Fruit fly (Drosophila melanogaster) whole organism, embryonic: ENCODE results near the gene CG12784.
A peak's percentile ranks its signal among the peaks of the same experiment; 100 is the strongest.

Source experiments
- B-H1 ChIP-seq: fragments of 200-800 bp; sonication (Bioruptor generic); IDR thresholded peaks from 3 replicates; pipeline ENCODE4 v1.3.6; 2022; ENCODE audit warnings: missing biosample characterization, missing genetic modification characterization
- Bteb2 ChIP-seq: fragments of 200-800 bp; sonication (Bioruptor generic); optimal IDR thresholded peaks from 2 replicates; lab custom pipeline; 2016; ENCODE audit warnings: missing biosample characterization, missing genetic modification characterization
- C15 ChIP-seq: fragments of 200-800 bp; sonication (Bioruptor generic); IDR thresholded peaks from 3 replicates; pipeline ENCODE4 v1.3.6; 2022; ENCODE audit warnings: missing biosample characterization, missing genetic modification characterization
- CG10543 ChIP-seq: fragments of 200-800 bp; sonication (Bioruptor generic); optimal IDR thresholded peaks from 3 replicates; lab custom pipeline; 2017; ENCODE audit warnings: missing biosample characterization, mild to moderate bottlenecking, missing genetic modification characterization, moderate library complexity
- CG10654 ChIP-seq: fragments of 200-800 bp; sonication (Bioruptor generic); optimal IDR thresholded peaks from 2 replicates; lab custom pipeline; 2016; ENCODE audit warnings: missing biosample characterization, missing genetic modification characterization
- CG11560 ChIP-seq: fragments of 200-800 bp; sonication (Bioruptor generic); IDR thresholded peaks from 3 replicates; pipeline ENCODE4 v1.3.6; 2022; ENCODE audit warnings: missing biosample characterization, missing genetic modification characterization
- CG12659 ChIP-seq: fragments of 200-800 bp; sonication (Bioruptor generic); optimal IDR thresholded peaks from 3 replicates; lab custom pipeline; 2017; ENCODE audit warnings: mild to moderate bottlenecking, missing biosample characterization, missing genetic modification reagents, missing genetic modification characterization
- CG12942 ChIP-seq: fragments of 200-800 bp; sonication (Bioruptor generic); optimal IDR thresholded peaks from 3 replicates; lab custom pipeline; 2016; ENCODE audit warnings: missing biosample characterization, missing genetic modification characterization
- CG13424 ChIP-seq: fragments of 200-800 bp; sonication (Bioruptor generic); optimal IDR thresholded peaks from 2 replicates; lab custom pipeline; 2019; ENCODE audit warnings: missing biosample characterization, mild to moderate bottlenecking, missing genetic modification characterization, moderate library complexity
- CG14014 ChIP-seq: fragments of 200-800 bp; sonication (Bioruptor generic); IDR thresholded peaks from 2 replicates; pipeline ENCODE4 v1.3.6; 2022; ENCODE audit warnings: missing biosample characterization, missing genetic modification characterization
- CG14050 ChIP-seq: fragments of 200-800 bp; sonication (Bioruptor generic); IDR thresholded peaks from 3 replicates; pipeline ENCODE4 v1.3.6; 2022; ENCODE audit warnings: missing biosample characterization, missing genetic modification characterization
- CG15011 ChIP-seq: fragments of 200-800 bp; sonication (Bioruptor generic); optimal IDR thresholded peaks from 3 replicates; lab custom pipeline; 2018; ENCODE audit warnings: missing biosample characterization, mild to moderate bottlenecking, missing genetic modification characterization
- CG31224 ChIP-seq: fragments of 200-800 bp; sonication (Bioruptor generic); IDR thresholded peaks from 2 replicates; pipeline ENCODE4 v1.3.6; 2022; ENCODE audit warnings: missing biosample characterization, missing genetic modification characterization
- CG34224 ChIP-seq: fragments of 200-800 bp; sonication (Bioruptor generic); IDR thresholded peaks from 3 replicates; pipeline ENCODE4 v1.3.6; 2022; ENCODE audit warnings: missing biosample characterization, missing genetic modification characterization; ENCODE audit not compliant: partially characterized antibody
- CG34376 ChIP-seq: fragments of 200-800 bp; sonication (Bioruptor generic); optimal IDR thresholded peaks from 2 replicates; lab custom pipeline; 2018; ENCODE audit warnings: missing biosample characterization, mild to moderate bottlenecking, missing genetic modification characterization
- CG34422 ChIP-seq: fragments of 200-800 bp; sonication (Bioruptor generic); IDR thresholded peaks from 3 replicates; pipeline ENCODE4 v1.3.6; 2022; ENCODE audit warnings: missing biosample characterization, missing genetic modification characterization
- CG3838 ChIP-seq: fragments of 200-800 bp; sonication (Bioruptor generic); optimal IDR thresholded peaks from 3 replicates; lab custom pipeline; 2016; ENCODE audit warnings: missing biosample characterization, missing genetic modification characterization
- CG4282 ChIP-seq: fragments of 200-800 bp; sonication (Bioruptor generic); optimal IDR thresholded peaks from 2 replicates; lab custom pipeline; 2016; ENCODE audit warnings: missing biosample characterization, missing genetic modification characterization
- CG4854 ChIP-seq: fragments of 200-800 bp; sonication (Bioruptor generic); optimal IDR thresholded peaks from 2 replicates; lab custom pipeline; 2016; ENCODE audit warnings: missing biosample characterization, missing genetic modification characterization, inconsistent platforms
- CG6689 ChIP-seq: fragments of 200-800 bp; sonication (Bioruptor generic); IDR thresholded peaks from 2 replicates; pipeline ENCODE4 v1.3.6; 2022; ENCODE audit warnings: missing biosample characterization, missing genetic modification characterization
- CG6854 ChIP-seq: fragments of 200-800 bp; sonication (Bioruptor generic); optimal IDR thresholded peaks from 3 replicates; lab custom pipeline; 2017; ENCODE audit warnings: missing biosample characterization, mild to moderate bottlenecking, missing genetic modification characterization
- CG7839 ChIP-seq: fragments of 200-800 bp; sonication (Bioruptor generic); optimal IDR thresholded peaks from 3 replicates; lab custom pipeline; 2018; ENCODE audit warnings: missing biosample characterization, mild to moderate bottlenecking, missing genetic modification characterization, moderate library complexity
- CG8281 ChIP-seq: fragments of 200-800 bp; sonication (Bioruptor generic); optimal IDR thresholded peaks from 2 replicates; lab custom pipeline; 2018; ENCODE audit warnings: missing biosample characterization, mild to moderate bottlenecking, missing genetic modification characterization, moderate library complexity
- CG8944 ChIP-seq: fragments of 200-800 bp; sonication (Bioruptor generic); optimal IDR thresholded peaks from 3 replicates; lab custom pipeline; 2016; ENCODE audit warnings: missing biosample characterization, missing genetic modification characterization
- CTCF ChIP-seq: fragments of 200-800 bp; sonication (Bioruptor generic); optimal IDR thresholded peaks from 2 replicates; lab custom pipeline; 2017; ENCODE audit warnings: missing biosample characterization, mild to moderate bottlenecking, missing genetic modification characterization, moderate library complexity
- Dfd ChIP-seq, 2 experiments: fragments of >200 bp; optimal IDR thresholded peaks; 2 replicates each; lab custom pipeline; 2017; ENCODE audit warnings: missing biosample characterization in 2 of 2, missing genetic modification characterization in 2 of 2
- ERR ChIP-seq: fragments of 200-800 bp; sonication (Bioruptor generic); optimal IDR thresholded peaks from 2 replicates; lab custom pipeline; 2016; ENCODE audit warnings: missing biosample characterization, missing genetic modification characterization
- Fer2 ChIP-seq: fragments of 200-800 bp; sonication (Bioruptor generic); optimal IDR thresholded peaks from 2 replicates; lab custom pipeline; 2018; ENCODE audit warnings: missing biosample characterization, mild to moderate bottlenecking, missing genetic modification characterization, moderate library complexity
- Hmx ChIP-seq: fragments of 200-800 bp; sonication (Bioruptor generic); optimal IDR thresholded peaks from 2 replicates; lab custom pipeline; 2016; ENCODE audit warnings: missing biosample characterization, missing genetic modification characterization
- Hr51 ChIP-seq, 2 experiments: fragments of 200-800 bp; sonication (Bioruptor generic); optimal IDR thresholded peaks; 2 replicates in 1 of 2; 3 replicates in 1 of 2; lab custom pipeline; 2016 to 2018; ENCODE audit warnings: missing biosample characterization in 2 of 2, missing genetic modification characterization in 2 of 2, mild to moderate bottlenecking in 1 of 2, moderate library complexity in 1 of 2
- MTF-1 ChIP-seq: fragments of 200-800 bp; sonication (Bioruptor generic); optimal IDR thresholded peaks from 2 replicates; lab custom pipeline; 2018; ENCODE audit warnings: missing biosample characterization, mild to moderate bottlenecking, missing genetic modification characterization, borderline replicate concordance
- Mrtf ChIP-seq: fragments of 200-800 bp; sonication (Bioruptor generic); IDR thresholded peaks from 3 replicates; pipeline ENCODE4 v1.3.6; 2022; ENCODE audit warnings: missing biosample characterization, missing genetic modification characterization
- Side ChIP-seq: fragments of 200-800 bp; sonication (Bioruptor generic); optimal IDR thresholded peaks from 2 replicates; lab custom pipeline; 2016; ENCODE audit warnings: missing biosample characterization, missing genetic modification characterization
- Usf ChIP-seq: fragments of 200-800 bp; sonication (Bioruptor generic); optimal IDR thresholded peaks from 2 replicates; lab custom pipeline; 2017; ENCODE audit warnings: missing genotype, missing biosample characterization, missing genetic modification characterization
- cad ChIP-seq: fragments of >200 bp; optimal IDR thresholded peaks from 2 replicates; lab custom pipeline; 2017; ENCODE audit warnings: missing biosample characterization, missing genetic modification characterization
- ci ChIP-seq: fragments of 200-800 bp; sonication (Bioruptor generic); IDR thresholded peaks from 3 replicates; pipeline ENCODE4 v1.3.6; 2022; ENCODE audit warnings: missing biosample characterization, missing genetic modification characterization
- disco-r ChIP-seq: fragments of 200-800 bp; sonication (Bioruptor generic); optimal IDR thresholded peaks from 2 replicates; lab custom pipeline; 2016; ENCODE audit warnings: missing biosample characterization, missing genetic modification characterization
- esg ChIP-seq: fragments of 200-800 bp; sonication (Bioruptor generic); conservative IDR thresholded peaks from 2 replicates; pipeline ENCODE4 v1.3.6; 2022; ENCODE audit warnings: missing biosample characterization, missing genetic modification characterization
- jumu ChIP-seq: fragments of 200-800 bp; sonication (Bioruptor generic); optimal IDR thresholded peaks from 3 replicates; lab custom pipeline; 2016; ENCODE audit warnings: missing biosample characterization, missing genetic modification characterization
- klu ChIP-seq: fragments of 200-800 bp; sonication (Bioruptor generic); IDR thresholded peaks from 2 replicates; pipeline ENCODE4 v1.3.6; 2022; ENCODE audit warnings: missing biosample characterization, missing genetic modification characterization
- lab ChIP-seq: fragments of 200-800 bp; sonication (Bioruptor generic); optimal IDR thresholded peaks from 3 replicates; lab custom pipeline; 2017; ENCODE audit warnings: missing biosample characterization, missing genetic modification characterization, mild to moderate bottlenecking, moderate library complexity, missing genetic modification reagents
- mld ChIP-seq: fragments of 200-800 bp; sonication (Bioruptor generic); IDR thresholded peaks from 3 replicates; pipeline ENCODE4 v1.3.6; 2022; ENCODE audit warnings: missing biosample characterization, missing genetic modification characterization; ENCODE audit not compliant: partially characterized antibody
- nmo ChIP-seq: fragments of 200-800 bp; sonication (Bioruptor generic); optimal IDR thresholded peaks from 2 replicates; lab custom pipeline; 2018; ENCODE audit warnings: missing biosample characterization, mild to moderate bottlenecking, missing genetic modification characterization, moderate library complexity
- phol ChIP-seq: fragments of 200-800 bp; sonication (Bioruptor generic); optimal IDR thresholded peaks from 3 replicates; lab custom pipeline; 2018; ENCODE audit warnings: missing biosample characterization, mild to moderate bottlenecking, missing genetic modification characterization, moderate library complexity
- pzg ChIP-seq: fragments of 200-800 bp; sonication (Bioruptor generic); optimal IDR thresholded peaks from 3 replicates; lab custom pipeline; 2018; ENCODE audit warnings: missing biosample characterization, mild to moderate bottlenecking, missing genetic modification characterization, moderate library complexity
- scrt ChIP-seq: fragments of 200-800 bp; sonication (Bioruptor generic); optimal IDR thresholded peaks from 2 replicates; lab custom pipeline; 2018; ENCODE audit warnings: missing biosample characterization, mild to moderate bottlenecking, missing genetic modification characterization, moderate library complexity
- sd ChIP-seq: fragments of 200-800 bp; sonication (Bioruptor generic); optimal IDR thresholded peaks from 3 replicates; lab custom pipeline; 2018; ENCODE audit warnings: missing biosample characterization, mild to moderate bottlenecking, missing genetic modification characterization, moderate library complexity
- sug ChIP-seq: fragments of 200-800 bp; optimal IDR thresholded peaks from 2 replicates; lab custom pipeline; 2019; ENCODE audit warnings: missing biosample characterization, mild to moderate bottlenecking, missing genetic modification characterization, moderate library complexity
- tap ChIP-seq: fragments of 200-800 bp; optimal IDR thresholded peaks from 3 replicates; lab custom pipeline; 2019; ENCODE audit warnings: missing biosample characterization, mild to moderate bottlenecking, missing genetic modification characterization, moderate library complexity
- tin ChIP-seq: fragments of 200-800 bp; sonication (Bioruptor generic); optimal IDR thresholded peaks from 3 replicates; lab custom pipeline; 2016; ENCODE audit warnings: missing biosample characterization, missing genetic modification characterization
- tll ChIP-seq, 2 experiments: fragments of 200-800 bp in 1 of 2; fragments of >200 bp in 1 of 2; sonication (Bioruptor generic) in 1 of 2; optimal IDR thresholded peaks; 2 replicates each; lab custom pipeline; 2017 to 2019; ENCODE audit warnings: missing biosample characterization in 2 of 2, missing genetic modification characterization in 2 of 2, mild to moderate bottlenecking in 1 of 2, moderate library complexity in 1 of 2
- zf30C ChIP-seq: fragments of 200-800 bp; sonication (Bioruptor generic); optimal IDR thresholded peaks from 3 replicates; lab custom pipeline; 2018; ENCODE audit warnings: missing biosample characterization, mild to moderate bottlenecking, missing genetic modification characterization

The CG12784 gene

dm6 chr3R:15792427-15792826 is 29.5 kb downstream of the CG12784 start, which contains the start of gene Acyp2 (continued):
- no peak for TF ChIP-seq CG6854
- no peak for TF ChIP-seq CG14014
- no peak for TF ChIP-seq Mrtf (GFP tag; lab: Robert Waterston, UW)
- TF ChIP-seq tin: peak; percentile 36
- TF ChIP-seq ERR (GFP tag; lab: Kevin White, UChicago): no peak
- TF ChIP-seq esg: no peak
- no peak for TF ChIP-seq zf30C
- no peak for TF ChIP-seq Hmx
- peak; percentile 12 for TF ChIP-seq Side (GFP tag; lab: Kevin White, UChicago)
- TF ChIP-seq CG15011 (GFP tag; lab: Kevin White, UChicago): no peak
- peak in 1 of 2 experiments; percentile 8 for TF ChIP-seq Hr51 (GFP tag; optimal IDR thresholded peaks at IDR 0.05; lab: Kevin White, UChicago)
- TF ChIP-seq CG11560 (tag; lab: Robert Waterston, UW): no peak; the same call in 1 of the 3 replicates
- TF ChIP-seq C15: no peak
- peak; percentile 29 for TF ChIP-seq CG8944
- peak; percentile 40; the same call in 2 of the 3 replicates for TF ChIP-seq CG34224 (GFP tag; lab: Robert Waterston, UW)
- TF ChIP-seq B-H1: no peak
- no peak for TF ChIP-seq tap (tag; lab: Kevin White, UChicago)
- no peak for TF ChIP-seq CG10654 (GFP tag; lab: Kevin White, UChicago)
- TF ChIP-seq CG13424: peak; percentile 16
- no peak for TF ChIP-seq CG31224
- TF ChIP-seq tll (GFP tag; optimal IDR thresholded peaks at IDR 0.05; lab: Kevin White, UChicago): no peak
- TF ChIP-seq CG6689 (GFP tag; lab: Robert Waterston, UW): no peak
- TF ChIP-seq sd (tag; lab: Kevin White, UChicago): no peak
- no peak for TF ChIP-seq CG10543 (GFP tag; lab: Kevin White, UChicago)
- TF ChIP-seq Usf (GFP tag; lab: Kevin White, UChicago): no peak
- peak; percentile 53 for TF ChIP-seq CG4854
- peak; percentile 91 for TF ChIP-seq pzg (GFP tag; lab: Kevin White, UChicago)
- TF ChIP-seq CG3838 (GFP tag; lab: Kevin White, UChicago): no peak
- TF ChIP-seq Dfd (GFP tag; optimal IDR thresholded peaks at IDR 0.05; lab: Kevin White, UChicago): no peak
- TF ChIP-seq CG34422: no peak
- TF ChIP-seq scrt: no peak
- TF ChIP-seq CG7839: no peak
- TF ChIP-seq mld (GFP tag; lab: Robert Waterston, UW): no peak
- TF ChIP-seq CG4282 (GFP tag; lab: Kevin White, UChicago): no peak
- no peak for TF ChIP-seq klu (GFP tag; lab: Robert Waterston, UW)
- no peak for TF ChIP-seq disco-r (GFP tag; lab: Kevin White, UChicago)
- TF ChIP-seq MTF-1 (GFP tag; lab: Kevin White, UChicago): no peak
- peak; percentile 77 for TF ChIP-seq CG12659
- TF ChIP-seq cad (GFP tag; lab: Kevin White, UChicago): no peak
- TF ChIP-seq Fer2 (tag; lab: Kevin White, UChicago): no peak
- TF ChIP-seq CG14050 (GFP tag; lab: Robert Waterston, UW): no peak
- TF ChIP-seq CG12942 (GFP tag; lab: Kevin White, UChicago): peak; percentile 28
- peak; percentile 41 for TF ChIP-seq nmo
- TF ChIP-seq sug: peak; percentile 29
- peak; percentile 21 for TF ChIP-seq Bteb2 (GFP tag; lab: Kevin White, UChicago)
- peak; percentile 8 for TF ChIP-seq jumu (GFP tag; lab: Kevin White, UChicago)
- peak; percentile 40 for TF ChIP-seq phol
- TF ChIP-seq CG8281: no peak
- TF ChIP-seq CTCF (GFP tag; lab: Kevin White, UChicago): peak; percentile 16
- peak; percentile 37; the same call in 1 of the 3 replicates for TF ChIP-seq ci (GFP tag; lab: Robert Waterston, UW)
- TF ChIP-seq lab: peak; percentile 10
- peak; percentile 1 for TF ChIP-seq CG34376 (GFP tag; lab: Kevin White, UChicago)
